Fruit fly (Drosophila melanogaster) whole organism, prepupa: ENCODE measurements around the gene ppk16.

ENCODE experiments used
- CG10631 ChIP-seq: fragments of 200-800 bp; sonication (Bioruptor generic); optimal IDR thresholded peaks from 2 replicates; lab custom pipeline; 2016; ENCODE audit warnings: missing biosample characterization, missing genetic modification characterization
- CG11294 ChIP-seq: fragments of 200-800 bp; sonication (Bioruptor generic); IDR thresholded peaks from 2 replicates; pipeline ENCODE4 v1.3.6; 2022; ENCODE audit warnings: missing biosample characterization, missing genetic modification characterization
- CG11762 ChIP-seq: fragments of 200-800 bp; sonication (Bioruptor generic); optimal IDR thresholded peaks from 3 replicates; lab custom pipeline; 2016; ENCODE audit warnings: missing biosample characterization, missing genetic modification characterization; ENCODE audit not compliant: insufficient read depth
- CG11902 ChIP-seq: fragments of 200-800 bp; sonication (Bioruptor generic); optimal IDR thresholded peaks from 3 replicates; lab custom pipeline; 2016; ENCODE audit warnings: missing biosample characterization, missing genetic modification characterization
- CG16779 ChIP-seq: fragments of 200-800 bp; sonication (Bioruptor generic); optimal IDR thresholded peaks from 3 replicates; lab custom pipeline; 2017; ENCODE audit warnings: missing biosample characterization, mild to moderate bottlenecking, missing genetic modification characterization
- CG3032 ChIP-seq: fragments of 200-800 bp; optimal IDR thresholded peaks from 2 replicates; lab custom pipeline; 2019; ENCODE audit warnings: missing biosample characterization, mild to moderate bottlenecking, missing genetic modification characterization, moderate library complexity
- CG31627 ChIP-seq: fragments of 200-800 bp; sonication (Bioruptor generic); optimal IDR thresholded peaks from 3 replicates; lab custom pipeline; 2016; ENCODE audit warnings: missing biosample characterization, missing genetic modification characterization
- CG32006 ChIP-seq: fragments of 200-800 bp; sonication (Bioruptor generic); optimal IDR thresholded peaks from 3 replicates; lab custom pipeline; 2017; ENCODE audit warnings: missing biosample characterization, mild to moderate bottlenecking, missing genetic modification characterization
- CG34406 ChIP-seq: fragments of 200-800 bp; sonication (Bioruptor generic); optimal IDR thresholded peaks from 3 replicates; lab custom pipeline; 2016; ENCODE audit warnings: missing biosample characterization, missing genetic modification characterization
- CG4318 ChIP-seq: fragments of 200-800 bp; sonication (Bioruptor generic); optimal IDR thresholded peaks from 3 replicates; lab custom pipeline; 2017; ENCODE audit warnings: missing biosample characterization, mild to moderate bottlenecking, missing genetic modification characterization
- CG6163 ChIP-seq: fragments of 200-800 bp; sonication (Bioruptor generic); IDR thresholded peaks from 3 replicates; pipeline ENCODE4 v1.3.6; 2022; ENCODE audit warnings: missing biosample characterization, missing genetic modification characterization
- CG6792 ChIP-seq: fragments of 200-800 bp; sonication (Bioruptor generic); optimal IDR thresholded peaks from 3 replicates; lab custom pipeline; 2016; ENCODE audit warnings: missing biosample characterization, missing genetic modification characterization
- CG6808 ChIP-seq: fragments of 200-800 bp; sonication (Bioruptor generic); optimal IDR thresholded peaks from 3 replicates; lab custom pipeline; 2017; ENCODE audit warnings: missing biosample characterization, missing genetic modification characterization, mild to moderate bottlenecking, moderate library complexity, missing genetic modification reagents
- CG6854 ChIP-seq: fragments of 200-800 bp; sonication (Bioruptor generic); optimal IDR thresholded peaks from 2 replicates; lab custom pipeline; 2017; ENCODE audit warnings: missing biosample characterization, mild to moderate bottlenecking, missing genetic modification characterization
- CG7368 ChIP-seq: fragments of 200-800 bp; sonication (Bioruptor generic); optimal IDR thresholded peaks from 3 replicates; lab custom pipeline; 2016; ENCODE audit warnings: missing biosample characterization, missing genetic modification characterization
- CG8119 ChIP-seq: fragments of 200-800 bp; sonication (Bioruptor generic); IDR thresholded peaks from 3 replicates; pipeline ENCODE4 v1.3.6; 2022; ENCODE audit warnings: missing biosample characterization, missing genetic modification characterization
- CG8319 ChIP-seq: fragments of 200-800 bp; sonication (Bioruptor generic); optimal IDR thresholded peaks from 3 replicates; lab custom pipeline; 2016; ENCODE audit warnings: missing biosample characterization, missing genetic modification characterization
- CG9139 ChIP-seq: fragments of 200-800 bp; sonication (Bioruptor generic); optimal IDR thresholded peaks from 3 replicates; lab custom pipeline; 2017; ENCODE audit warnings: missing biosample characterization, mild to moderate bottlenecking, missing genetic modification characterization
- Eip75B ChIP-seq: fragments of 200-800 bp; sonication (Bioruptor generic); optimal IDR thresholded peaks from 3 replicates; lab custom pipeline; 2016; ENCODE audit warnings: missing biosample characterization, missing genetic modification characterization
- Eip78C ChIP-seq: fragments of 200-800 bp; sonication (Bioruptor generic); peaks from one replicate; lab custom pipeline; 2016; ENCODE audit warnings: missing biosample characterization, missing genetic modification characterization
- Ets21C ChIP-seq: fragments of 200-800 bp; sonication (Bioruptor generic); optimal IDR thresholded peaks from 3 replicates; lab custom pipeline; 2016; ENCODE audit warnings: missing biosample characterization, missing genetic modification characterization
- Ets96B ChIP-seq: fragments of 200-800 bp; optimal IDR thresholded peaks from 2 replicates; lab custom pipeline; 2019; ENCODE audit warnings: missing biosample characterization, mild to moderate bottlenecking, missing genetic modification characterization, moderate library complexity
- Hr39 ChIP-seq: fragments of 200-800 bp; sonication (Bioruptor generic); optimal IDR thresholded peaks from 2 replicates; lab custom pipeline; 2016; ENCODE audit warnings: missing biosample characterization, missing genetic modification characterization
- Hr4 ChIP-seq: fragments of 200-800 bp; sonication (Bioruptor generic); optimal IDR thresholded peaks from 3 replicates; lab custom pipeline; 2016; ENCODE audit warnings: missing biosample characterization, missing genetic modification characterization
- Smox ChIP-seq: fragments of 200-800 bp; sonication (Bioruptor generic); optimal IDR thresholded peaks from 3 replicates; lab custom pipeline; 2016; ENCODE audit warnings: missing biosample characterization, missing genetic modification characterization
- Sox102F ChIP-seq: fragments of 200-800 bp; sonication (Bioruptor generic); optimal IDR thresholded peaks from 2 replicates; lab custom pipeline; 2016; ENCODE audit warnings: missing biosample characterization, mild to moderate bottlenecking, missing genetic modification characterization
- Sox15 ChIP-seq: fragments of 200-800 bp; sonication (Bioruptor generic); optimal IDR thresholded peaks from 3 replicates; lab custom pipeline; 2016; ENCODE audit warnings: missing biosample characterization, missing genetic modification characterization
- acj6 ChIP-seq: fragments of 200-800 bp; sonication (Bioruptor generic); optimal IDR thresholded peaks from 3 replicates; lab custom pipeline; 2016; ENCODE audit warnings: missing biosample characterization, missing genetic modification characterization
- dac ChIP-seq: fragments of 200-800 bp; sonication (Bioruptor generic); optimal IDR thresholded peaks from 2 replicates; lab custom pipeline; 2017; ENCODE audit warnings: missing biosample characterization, mild to moderate bottlenecking, missing genetic modification characterization
- dsx ChIP-seq: fragments of 200-800 bp; optimal IDR thresholded peaks from 3 replicates; lab custom pipeline; 2019; ENCODE audit warnings: missing biosample characterization, mild to moderate bottlenecking, missing genetic modification characterization, moderate library complexity; ENCODE audit not compliant: poor library complexity, severe bottlenecking
- eg ChIP-seq: fragments of 200-800 bp; sonication (Bioruptor generic); IDR thresholded peaks from 3 replicates; pipeline ENCODE4 v1.3.6; 2022; ENCODE audit warnings: missing biosample characterization, missing genetic modification characterization
- fd59A ChIP-seq: fragments of 200-800 bp; sonication (Bioruptor generic); optimal IDR thresholded peaks from 2 replicates; lab custom pipeline; 2017; ENCODE audit warnings: missing biosample characterization, mild to moderate bottlenecking, missing genetic modification characterization, missing genetic modification reagents
- fkh ChIP-seq: fragments of 200-800 bp; sonication (Bioruptor generic); optimal IDR thresholded peaks from 3 replicates; lab custom pipeline; 2017; ENCODE audit warnings: missing biosample characterization, mild to moderate bottlenecking, missing genetic modification characterization, moderate library complexity
- net ChIP-seq: fragments of 200-800 bp; sonication (Bioruptor generic); optimal IDR thresholded peaks from 3 replicates; lab custom pipeline; 2016; ENCODE audit warnings: missing biosample characterization, missing genetic modification characterization
- pdm3 ChIP-seq: fragments of 200-800 bp; sonication (Bioruptor generic); optimal IDR thresholded peaks from 3 replicates; lab custom pipeline; 2016; ENCODE audit warnings: missing biosample characterization, missing genetic modification characterization
- spab ChIP-seq: fragments of 200-800 bp; sonication (Bioruptor generic); optimal IDR thresholded peaks from 2 replicates; lab custom pipeline; 2017; ENCODE audit warnings: missing biosample characterization, mild to moderate bottlenecking, missing genetic modification characterization, missing genetic modification reagents
- ss ChIP-seq, 2 experiments: fragments of 200-800 bp; sonication (Bioruptor generic); optimal IDR thresholded peaks; 2 replicates in 1 of 2; 3 replicates in 1 of 2; lab custom pipeline; 2017 to 2018; ENCODE audit warnings: mild to moderate bottlenecking in 2 of 2, missing biosample characterization in 2 of 2, missing genetic modification characterization in 2 of 2, moderate library complexity in 1 of 2
- topi ChIP-seq: fragments of 200-800 bp; sonication (Bioruptor generic); optimal IDR thresholded peaks from 3 replicates; lab custom pipeline; 2016; ENCODE audit warnings: missing biosample characterization, missing genetic modification characterization
- vri ChIP-seq: fragments of 200-800 bp; sonication (Bioruptor generic); optimal IDR thresholded peaks from 3 replicates; lab custom pipeline; 2016; ENCODE audit warnings: missing biosample characterization, mild to moderate bottlenecking, missing genetic modification characterization

The ppk16 gene

dm6 chr2L:9737803-9738202, 37.0 kb downstream of the ppk16 start (continued):
- no peak for TF ChIP-seq fd59A
- TF ChIP-seq acj6 (GFP tag; lab: Kevin White, UChicago), result peak; percentile 37
- TF ChIP-seq CG11294, result no peak
- TF ChIP-seq CG6163 (GFP tag; lab: Robert Waterston, UW), result peak; percentile 24; the same call in 1 of the 3 replicates
- TF ChIP-seq Ets96B (tag; lab: Kevin White, UChicago), result peak; percentile 40
- TF ChIP-seq vri (GFP tag; lab: Kevin White, UChicago), result no peak
- TF ChIP-seq CG6808 (GFP tag; lab: Kevin White, UChicago), result peak; percentile 2
- TF ChIP-seq Ets21C (GFP tag; lab: Kevin White, UChicago), result no peak
- TF ChIP-seq pdm3 (GFP tag; lab: Kevin White, UChicago), result peak; percentile 56
- no peak for TF ChIP-seq CG6854 (GFP tag; lab: Kevin White, UChicago)
- TF ChIP-seq CG10631 (GFP tag; lab: Kevin White, UChicago), result peak; percentile 44
- peak; percentile 4 for TF ChIP-seq CG6792
- peak; percentile 45; the same call in 2 of the 3 replicates for TF ChIP-seq eg (GFP tag; lab: Robert Waterston, UW)
- peak; percentile 8 for TF ChIP-seq Eip75B (GFP tag; lab: Kevin White, UChicago)
- peak; percentile 21 for TF ChIP-seq Hr39 (GFP tag; lab: Kevin White, UChicago)
- TF ChIP-seq CG32006, result peak; percentile 68
- peak; percentile 29 for TF ChIP-seq CG4318 (GFP tag; lab: Kevin White, UChicago)
- TF ChIP-seq CG9139, result no peak
- TF ChIP-seq dsx (GFP tag; lab: Kevin White, UChicago), result peak; percentile 16
- TF ChIP-seq dac (GFP tag; lab: Kevin White, UChicago), result no peak
- TF ChIP-seq Smox (GFP tag; lab: Kevin White, UChicago), result peak; percentile 35
- TF ChIP-seq ss (GFP tag; optimal IDR thresholded peaks at IDR 0.05; lab: Kevin White, UChicago), result peak in 1 of 2 experiments; percentile 12
- TF ChIP-seq fkh (GFP tag; lab: Kevin White, UChicago), result no peak
- TF ChIP-seq CG34406 (GFP tag; lab: Kevin White, UChicago), result peak; percentile 39
- TF ChIP-seq CG8319 (GFP tag; lab: Kevin White, UChicago), result peak; percentile 9
- TF ChIP-seq CG16779 (tag; lab: Kevin White, UChicago), result peak; percentile 2
- peak; percentile 77 for TF ChIP-seq Eip78C
- peak; percentile 42; the same call in 1 of the 3 replicates for TF ChIP-seq CG8119
- TF ChIP-seq Sox102F, result peak; percentile 15
- TF ChIP-seq Sox15 (GFP tag; lab: Kevin White, UChicago), result no peak
- TF ChIP-seq CG7368 (GFP tag; lab: Kevin White, UChicago), result no peak
- TF ChIP-seq net, result peak; percentile 15
- peak; percentile 28 for TF ChIP-seq CG3032 (tag; lab: Kevin White, UChicago)
- TF ChIP-seq CG31627 (GFP tag; lab: Kevin White, UChicago), result peak; percentile 37

dm6 chr2L:9737360-9737759, 37.5 kb downstream of the ppk16 start:
- no peak for TF ChIP-seq pdm3 (GFP tag; lab: Kevin White, UChicago)
- TF ChIP-seq Sox15 (GFP tag; lab: Kevin White, UChicago), result no peak
- no peak for TF ChIP-seq CG9139
- TF ChIP-seq CG16779 (tag; lab: Kevin White, UChicago), result no peak
- no peak for TF ChIP-seq Hr4 (GFP tag; lab: Kevin White, UChicago)
- no peak for TF ChIP-seq acj6 (GFP tag; lab: Kevin White, UChicago)
- TF ChIP-seq CG8119, result no peak
- TF ChIP-seq CG31627 (GFP tag; lab: Kevin White, UChicago), result no peak
- TF ChIP-seq Hr39 (GFP tag; lab: Kevin White, UChicago), result no peak
- no peak for TF ChIP-seq CG11762 (GFP tag; lab: Kevin White, UChicago)
- no peak for TF ChIP-seq topi
- no peak for TF ChIP-seq spab (GFP tag; lab: Kevin White, UChicago)
- TF ChIP-seq ss (GFP tag; optimal IDR thresholded peaks at IDR 0.05; lab: Kevin White, UChicago), result no peak
- TF ChIP-seq CG11902 (GFP tag; lab: Kevin White, UChicago), result no peak
- TF ChIP-seq CG8319 (GFP tag; lab: Kevin White, UChicago), result no peak
- TF ChIP-seq, all 60 proteins: peak for 0
